Fruit fly (Drosophila melanogaster) whole organism, embryonic: ENCODE data around the gene mRpL55.

Experiments used
- ATbp ChIP-seq: fragments of 200-800 bp; sonication (Bioruptor generic); optimal IDR thresholded peaks from 2 replicates; lab custom pipeline; 2017; ENCODE audit warnings: missing biosample characterization, mild to moderate bottlenecking, missing genetic modification characterization, missing genetic modification reagents
- Atf3 ChIP-seq: fragments of 200-800 bp; sonication (Bioruptor generic); optimal IDR thresholded peaks from 3 replicates; lab custom pipeline; 2016; ENCODE audit warnings: missing biosample characterization, missing genetic modification characterization
- B-H2 ChIP-seq: fragments of 200-800 bp; sonication (Bioruptor generic); optimal IDR thresholded peaks from 2 replicates; lab custom pipeline; 2018; ENCODE audit warnings: missing biosample characterization, mild to moderate bottlenecking, missing genetic modification characterization
- Bteb2 ChIP-seq: fragments of 200-800 bp; sonication (Bioruptor generic); optimal IDR thresholded peaks from 2 replicates; lab custom pipeline; 2016; ENCODE audit warnings: missing biosample characterization, missing genetic modification characterization
- CG10147 ChIP-seq: fragments of 200-800 bp; sonication (Bioruptor generic); optimal IDR thresholded peaks from 2 replicates; lab custom pipeline; 2019; ENCODE audit warnings: missing biosample characterization, mild to moderate bottlenecking, missing genetic modification characterization, moderate library complexity
- CG10321 ChIP-seq: fragments of 200-800 bp; sonication (Bioruptor generic); IDR thresholded peaks from 2 replicates; pipeline ENCODE4 v1.3.6; 2022; ENCODE audit warnings: missing biosample characterization, missing genetic modification characterization
- CG10431 ChIP-seq: fragments of 200-800 bp; sonication (Bioruptor generic); optimal IDR thresholded peaks from 3 replicates; lab custom pipeline; 2018; ENCODE audit warnings: missing biosample characterization, mild to moderate bottlenecking, missing genetic modification characterization
- CG11696 ChIP-seq: fragments of 200-800 bp; sonication (Bioruptor generic); IDR thresholded peaks from 2 replicates; pipeline ENCODE4 v1.3.6; 2022; ENCODE audit warnings: missing biosample characterization, missing genetic modification characterization
- CG11723 ChIP-seq: fragments of 200-800 bp; sonication (Bioruptor generic); optimal IDR thresholded peaks from 2 replicates; lab custom pipeline; 2017; ENCODE audit warnings: missing biosample characterization, mild to moderate bottlenecking, missing genetic modification characterization
- CG12104 ChIP-seq: fragments of 200-800 bp; sonication (Bioruptor generic); optimal IDR thresholded peaks from 3 replicates; lab custom pipeline; 2016; ENCODE audit warnings: missing biosample characterization, missing genetic modification characterization
- CG12391 ChIP-seq: fragments of 200-800 bp; sonication (Bioruptor generic); optimal IDR thresholded peaks from 3 replicates; lab custom pipeline; 2018; ENCODE audit warnings: missing biosample characterization, mild to moderate bottlenecking, missing genetic modification characterization, moderate library complexity
- CG12659 ChIP-seq: fragments of 200-800 bp; sonication (Bioruptor generic); optimal IDR thresholded peaks from 3 replicates; lab custom pipeline; 2017; ENCODE audit warnings: mild to moderate bottlenecking, missing biosample characterization, missing genetic modification reagents, missing genetic modification characterization
- CG12769 ChIP-seq: fragments of 200-800 bp; sonication (Bioruptor generic); optimal IDR thresholded peaks from 2 replicates; lab custom pipeline; 2019; ENCODE audit warnings: missing biosample characterization, mild to moderate bottlenecking, missing genetic modification characterization, moderate library complexity
- CG13123 ChIP-seq: fragments of 200-800 bp; sonication (Bioruptor generic); optimal IDR thresholded peaks from 2 replicates; lab custom pipeline; 2016; ENCODE audit warnings: missing biosample characterization, missing genetic modification characterization
- CG1602 ChIP-seq: fragments of 200-800 bp; sonication (Bioruptor generic); optimal IDR thresholded peaks from 3 replicates; lab custom pipeline; 2016; ENCODE audit warnings: missing biosample characterization, missing genetic modification characterization
- CG18599 ChIP-seq: fragments of 200-800 bp; sonication (Bioruptor generic); optimal IDR thresholded peaks from 3 replicates; lab custom pipeline; 2017; ENCODE audit warnings: missing biosample characterization, missing genetic modification characterization, mild to moderate bottlenecking, moderate library complexity, missing genetic modification reagents
- CG2116 ChIP-seq: fragments of 200-800 bp; sonication (Bioruptor generic); optimal IDR thresholded peaks from 3 replicates; lab custom pipeline; 2018; ENCODE audit warnings: missing biosample characterization, mild to moderate bottlenecking, missing genetic modification characterization
- CG2202 ChIP-seq: fragments of 200-800 bp; sonication (Bioruptor generic); optimal IDR thresholded peaks from 2 replicates; lab custom pipeline; 2018; ENCODE audit warnings: missing biosample characterization, mild to moderate bottlenecking, missing genetic modification characterization
- CG30020 ChIP-seq: fragments of 200-800 bp; optimal IDR thresholded peaks from 2 replicates; lab custom pipeline; 2019; ENCODE audit warnings: missing biosample characterization, mild to moderate bottlenecking, missing genetic modification characterization, moderate library complexity
- CG32772 ChIP-seq: fragments of 200-800 bp; sonication (Bioruptor generic); IDR thresholded peaks from 2 replicates; pipeline ENCODE4 v1.3.6; 2022; ENCODE audit warnings: missing biosample characterization, missing genetic modification characterization
- CG34376 ChIP-seq: fragments of 200-800 bp; sonication (Bioruptor generic); optimal IDR thresholded peaks from 2 replicates; lab custom pipeline; 2018; ENCODE audit warnings: missing biosample characterization, mild to moderate bottlenecking, missing genetic modification characterization
- CG34422 ChIP-seq: fragments of 200-800 bp; sonication (Bioruptor generic); IDR thresholded peaks from 3 replicates; pipeline ENCODE4 v1.3.6; 2022; ENCODE audit warnings: missing biosample characterization, missing genetic modification characterization
- CG9609 ChIP-seq: fragments of 200-800 bp; sonication (Bioruptor generic); optimal IDR thresholded peaks from 3 replicates; lab custom pipeline; 2016; ENCODE audit warnings: missing biosample characterization, missing genetic modification characterization
- Camta ChIP-seq: fragments of 200-800 bp; sonication (Bioruptor generic); optimal IDR thresholded peaks from 2 replicates; lab custom pipeline; 2016; ENCODE audit warnings: missing biosample characterization, missing genetic modification characterization
- Dip2 ChIP-seq: fragments of 200-800 bp; sonication (Bioruptor generic); IDR thresholded peaks from 2 replicates; pipeline ENCODE4 v1.3.6; 2022; ENCODE audit warnings: missing biosample characterization, missing genetic modification characterization
- Dp ChIP-seq: fragments of 200-800 bp; sonication (Bioruptor generic); optimal IDR thresholded peaks from 2 replicates; lab custom pipeline; 2018; ENCODE audit warnings: missing biosample characterization, mild to moderate bottlenecking, missing genetic modification characterization, moderate library complexity
- Fer3 ChIP-seq: fragments of 200-800 bp; sonication (Bioruptor generic); optimal IDR thresholded peaks from 2 replicates; lab custom pipeline; 2018; ENCODE audit warnings: missing biosample characterization, mild to moderate bottlenecking, missing genetic modification characterization, moderate library complexity
- Hey ChIP-seq: fragments of 200-800 bp; sonication (Bioruptor generic); optimal IDR thresholded peaks from 3 replicates; lab custom pipeline; 2018; ENCODE audit warnings: missing biosample characterization, mild to moderate bottlenecking, missing genetic modification characterization
- Kr ChIP-seq: fragments of 200-800 bp; sonication (Bioruptor generic); optimal IDR thresholded peaks from 2 replicates; lab custom pipeline; 2017; ENCODE audit warnings: missing biosample characterization, mild to moderate bottlenecking, missing genetic modification characterization
- Mrtf ChIP-seq: fragments of 200-800 bp; sonication (Bioruptor generic); IDR thresholded peaks from 3 replicates; pipeline ENCODE4 v1.3.6; 2022; ENCODE audit warnings: missing biosample characterization, missing genetic modification characterization
- Optix ChIP-seq: fragments of 200-800 bp; sonication (Bioruptor generic); IDR thresholded peaks from 3 replicates; pipeline ENCODE4 v1.3.6; 2022; ENCODE audit warnings: missing biosample characterization, missing genetic modification characterization
- Sry-δ ChIP-seq: fragments of 200-800 bp; sonication (Bioruptor generic); optimal IDR thresholded peaks from 2 replicates; lab custom pipeline; 2016; ENCODE audit warnings: missing biosample characterization, missing genetic modification characterization
- Ssrp ChIP-seq: fragments of 200-800 bp; sonication (Bioruptor generic); optimal IDR thresholded peaks from 2 replicates; lab custom pipeline; 2018; ENCODE audit warnings: missing biosample characterization, mild to moderate bottlenecking, missing genetic modification characterization, moderate library complexity
- chinmo ChIP-seq: fragments of 200-800 bp; sonication (Bioruptor generic); IDR thresholded peaks from 4 replicates; pipeline ENCODE4 v1.3.6; 2022; ENCODE audit warnings: missing biosample characterization, missing genetic modification characterization; ENCODE audit not compliant: partially characterized antibody
- dysf ChIP-seq: fragments of 200-800 bp; sonication (Bioruptor generic); IDR thresholded peaks from 3 replicates; pipeline ENCODE4 v1.3.6; 2022; ENCODE audit warnings: missing biosample characterization, missing genetic modification characterization
- exex ChIP-seq: fragments of 200-800 bp; sonication (Bioruptor generic); optimal IDR thresholded peaks from 4 replicates; lab custom pipeline; 2018; ENCODE audit warnings: missing biosample characterization, mild to moderate bottlenecking, missing genetic modification characterization, moderate library complexity
- grau ChIP-seq: fragments of 200-800 bp; optimal IDR thresholded peaks from 3 replicates; lab custom pipeline; 2019; ENCODE audit warnings: missing biosample characterization, mild to moderate bottlenecking, missing genetic modification characterization, moderate library complexity
- maf-S ChIP-seq: fragments of 200-800 bp; sonication (Bioruptor generic); optimal IDR thresholded peaks from 2 replicates; lab custom pipeline; 2016; ENCODE audit warnings: missing biosample characterization, missing genetic modification characterization
- nerfin-2 ChIP-seq: fragments of 200-800 bp; sonication (Bioruptor generic); IDR thresholded peaks from 2 replicates; pipeline ENCODE4 v1.3.6; 2022; ENCODE audit warnings: missing biosample characterization, missing genetic modification characterization; ENCODE audit not compliant: partially characterized antibody
- nmo ChIP-seq: fragments of 200-800 bp; sonication (Bioruptor generic); optimal IDR thresholded peaks from 2 replicates; lab custom pipeline; 2018; ENCODE audit warnings: missing biosample characterization, mild to moderate bottlenecking, missing genetic modification characterization, moderate library complexity
- prd ChIP-seq, 3 experiments: fragments of >200 bp in 2 of 3; fragments of 200-800 bp in 1 of 3; sonication (Bioruptor generic) in 1 of 3; optimal IDR thresholded peaks in 2 of 3; IDR thresholded peaks in 1 of 3; 2 replicates in 2 of 3; 3 replicates in 1 of 3; pipeline versions ENCODE4 v1.3.6 to Lab custom; 2017 to 2022; ENCODE audit warnings: missing biosample characterization in 1 of 3, missing genetic modification characterization in 1 of 3
- scrt ChIP-seq: fragments of 200-800 bp; sonication (Bioruptor generic); optimal IDR thresholded peaks from 2 replicates; lab custom pipeline; 2018; ENCODE audit warnings: missing biosample characterization, mild to moderate bottlenecking, missing genetic modification characterization, moderate library complexity
- slbo ChIP-seq: fragments of 200-800 bp; sonication (Bioruptor generic); IDR thresholded peaks from 2 replicates; pipeline ENCODE4 v1.3.6; 2022; ENCODE audit warnings: missing biosample characterization, missing genetic modification characterization
- so ChIP-seq: fragments of 200-800 bp; sonication (Bioruptor generic); IDR thresholded peaks from 3 replicates; pipeline ENCODE4 v1.3.6; 2022; ENCODE audit warnings: missing biosample characterization, missing genetic modification characterization
- vfl ChIP-seq: fragments of 200-800 bp; sonication (Bioruptor generic); optimal IDR thresholded peaks from 2 replicates; lab custom pipeline; 2016; ENCODE audit warnings: missing biosample characterization, missing genetic modification characterization
- zen ChIP-seq: fragments of 200-800 bp; sonication (Bioruptor generic); optimal IDR thresholded peaks from 3 replicates; lab custom pipeline; 2018; ENCODE audit warnings: missing biosample characterization, mild to moderate bottlenecking, missing genetic modification characterization, moderate library complexity

mRpL55 gene

dm6 chr3R:19073002-19073401, 21.7 kb downstream of the mRpL55 start (continued):
- no peak for TF ChIP-seq maf-S
- TF ChIP-seq CG12659 (GFP tag; lab: Kevin White, UChicago) = no peak
- TF ChIP-seq nerfin-2 = no peak
- no peak for TF ChIP-seq CG10147 (GFP tag; lab: Kevin White, UChicago)
- no peak for TF ChIP-seq CG10431
- TF ChIP-seq CG32772 (GFP tag; lab: Robert Waterston, UW) = peak; percentile 51; the same call in 1 of the 2 replicates
- peak; percentile 60; the same call in 1 of the 3 replicates for TF ChIP-seq CG34422 (GFP tag; lab: Robert Waterston, UW)
- TF ChIP-seq exex = no peak
- no peak for TF ChIP-seq chinmo (GFP tag; lab: Robert Waterston, UW)
- no peak for TF ChIP-seq CG34376 (GFP tag; lab: Kevin White, UChicago)
- no peak for TF ChIP-seq CG12769 (tag; lab: Kevin White, UChicago)
- TF ChIP-seq CG12391 (tag; lab: Kevin White, UChicago) = peak; percentile 56
- no peak for TF ChIP-seq Dp
- peak; percentile 56 for TF ChIP-seq grau (tag; lab: Kevin White, UChicago)
- peak; percentile 22 for TF ChIP-seq CG2202
- peak; percentile 66 for TF ChIP-seq Ssrp (tag; lab: Kevin White, UChicago)
- no peak for TF ChIP-seq scrt (GFP tag; lab: Kevin White, UChicago)
- no peak for TF ChIP-seq CG2116 (GFP tag; lab: Kevin White, UChicago)
- peak; percentile 16 for TF ChIP-seq CG18599 (GFP tag; lab: Kevin White, UChicago)
- no peak for TF ChIP-seq Sry-δ (GFP tag; lab: Kevin White, UChicago)
- TF ChIP-seq Bteb2 (GFP tag; lab: Kevin White, UChicago) = no peak
- no peak for TF ChIP-seq Dip2
- TF ChIP-seq Kr (GFP tag; lab: Kevin White, UChicago) = no peak
- no peak for TF ChIP-seq Fer3 (tag; lab: Kevin White, UChicago)
- no peak for TF ChIP-seq prd (optimal IDR thresholded peaks at IDR 0.05; lab: Kevin White, UChicago)
- peak; percentile 73; the same call in 2 of the 3 replicates for TF ChIP-seq prd (GFP tag; IDR thresholded peaks at IDR 0.05; lab: Robert Waterston, UW)
- peak; percentile 48; the same call in 1 of the 3 replicates for TF ChIP-seq Optix (GFP tag; lab: Robert Waterston, UW)
- no peak for TF ChIP-seq Hey
- TF ChIP-seq CG11696 (GFP tag; lab: Robert Waterston, UW) = no peak
- no peak for TF ChIP-seq CG13123 (GFP tag; lab: Kevin White, UChicago)
- TF ChIP-seq CG9609 (GFP tag; lab: Kevin White, UChicago) = no peak
- no peak for TF ChIP-seq slbo (GFP tag; lab: Robert Waterston, UW)
- TF ChIP-seq Mrtf (GFP tag; lab: Robert Waterston, UW) = peak; percentile 30; the same call in 1 of the 3 replicates
- TF ChIP-seq CG11723 (GFP tag; lab: Kevin White, UChicago) = peak; percentile 42
- TF ChIP-seq Atf3 (GFP tag; lab: Kevin White, UChicago) = no peak
- no peak for TF ChIP-seq B-H2 (GFP tag; lab: Kevin White, UChicago)
- TF ChIP-seq ATbp (GFP tag; lab: Kevin White, UChicago) = peak; percentile 67
- no peak for TF ChIP-seq CG10321 (GFP tag; lab: Robert Waterston, UW)
- no peak for TF ChIP-seq CG30020 (tag; lab: Kevin White, UChicago)
- TF ChIP-seq dysf (GFP tag; lab: Robert Waterston, UW) = peak; percentile 51; the same call in 1 of the 3 replicates
- no peak for TF ChIP-seq CG12104
- peak; percentile 47 for TF ChIP-seq Camta
- TF ChIP-seq zen (tag; lab: Kevin White, UChicago) = no peak
- TF ChIP-seq vfl = no peak
- TF ChIP-seq nmo (GFP tag; lab: Kevin White, UChicago) = peak; percentile 86
- TF ChIP-seq CG1602 (GFP tag; lab: Kevin White, UChicago) = peak; percentile 12
- peak; percentile 55; the same call in 1 of the 3 replicates for TF ChIP-seq so (GFP tag; lab: Robert Waterston, UW)
